Worm (Caenorhabditis elegans) whole organism, young adult: ENCODE results near the gene B0252.3.
A peak's percentile ranks its signal among the peaks of the same experiment; 100 is the strongest.

Experiments
- F22D6.2 ChIP-seq: sonication (generic microtip); optimal IDR thresholded peaks from 2 replicates; lab custom pipeline; 2016; ENCODE audit warnings: mild to moderate bottlenecking, missing genetic modification characterization, missing compliant biosample characterization
- F23B12.7 ChIP-seq: sonication (generic microtip); optimal IDR thresholded peaks from 2 replicates; lab custom pipeline; 2017; ENCODE audit warnings: missing genetic modification characterization, mild to moderate bottlenecking, missing compliant biosample characterization, antibody characterized with exemption, moderate library complexity; ENCODE audit not compliant: insufficient read depth
- F37B4.10 ChIP-seq: fragments of 200-800 bp; sonication (Bioruptor generic); IDR thresholded peaks from 2 replicates; pipeline ENCODE4 v1.3.6; 2022; ENCODE audit warnings: missing genetic modification characterization, missing compliant biosample characterization
- F39B2.1 ChIP-seq: fragments of 200-800 bp; sonication (Bioruptor generic); IDR thresholded peaks from 2 replicates; pipeline ENCODE4 v1.3.6; 2022; ENCODE audit warnings: missing genetic modification reagents, missing genetic modification characterization, missing compliant biosample characterization
- F49E8.2 ChIP-seq: sonication (generic microtip); optimal IDR thresholded peaks from 3 replicates; lab custom pipeline; 2017; ENCODE audit warnings: missing genetic modification characterization, mild to moderate bottlenecking, missing compliant biosample characterization, antibody characterized with exemption, moderate library complexity; ENCODE audit not compliant: insufficient read depth
- F52B5.7 ChIP-seq: sonication (generic microtip); optimal IDR thresholded peaks from 2 replicates; lab custom pipeline; 2016; ENCODE audit warnings: mild to moderate bottlenecking, missing genetic modification characterization, missing compliant biosample characterization
- K12H6.12 ChIP-seq: fragments of 200-800 bp; sonication (Bioruptor generic); optimal IDR thresholded peaks from 2 replicates; lab custom pipeline; 2018; ENCODE audit warnings: mild to moderate bottlenecking, missing genetic modification characterization, missing compliant biosample characterization
- Y53G8AR.9 ChIP-seq: fragments of 200-800 bp; sonication (Bioruptor generic); conservative IDR thresholded peaks from 2 replicates; pipeline ENCODE4 v1.3.6; 2022; ENCODE audit warnings: missing genetic modification reagents, missing genetic modification characterization, missing compliant biosample characterization
- Y56A3A.18 ChIP-seq: fragments of 200-800 bp; sonication (Bioruptor generic); IDR thresholded peaks from 2 replicates; pipeline ENCODE4 v1.3.6; 2022; ENCODE audit warnings: missing genetic modification reagents, missing genetic modification characterization, missing compliant biosample characterization
- ama-1 ChIP-seq, 3 experiments: fragments of 150-350 bp in 1 of 3; sonication (generic microtip) in 2 of 3; optimal IDR thresholded peaks; 2 replicates each; lab custom pipeline; 2014 to 2018; ENCODE audit warnings: missing biosample characterization in 2 of 3, missing genetic modification characterization in 2 of 3, missing genetic modification reagents in 2 of 3
- athp-1 ChIP-seq: sonication (generic microtip); optimal IDR thresholded peaks from 2 replicates; lab custom pipeline; 2017; ENCODE audit warnings: mild to moderate bottlenecking, missing genetic modification characterization, missing compliant biosample characterization
- bed-2 ChIP-seq: fragments of 200-800 bp; sonication (Bioruptor generic); IDR thresholded peaks from 2 replicates; pipeline ENCODE4 v1.3.6; 2022; ENCODE audit warnings: missing genetic modification reagents, missing genetic modification characterization, missing compliant biosample characterization
- cebp-1 ChIP-seq, 2 experiments: fragments of 200-800 bp in 1 of 2; sonication (Bioruptor generic) in 1 of 2; sonication (generic microtip) in 1 of 2; IDR thresholded peaks in 1 of 2; optimal IDR thresholded peaks in 1 of 2; 2 replicates each; pipeline versions ENCODE4 v1.3.6 to Lab custom; 2017 to 2022; ENCODE audit warnings: missing compliant biosample characterization in 2 of 2, missing genetic modification characterization in 2 of 2, mild to moderate bottlenecking in 1 of 2, missing genetic modification reagents in 1 of 2, moderate library complexity in 1 of 2
- chd-7 ChIP-seq: sonication (generic microtip); optimal IDR thresholded peaks from 2 replicates; lab custom pipeline; 2016; ENCODE audit warnings: mild to moderate bottlenecking, missing genetic modification characterization, moderate library complexity, missing compliant biosample characterization
- dox-1 ChIP-seq: fragments of 200-800 bp; sonication (Bioruptor generic); IDR thresholded peaks from 2 replicates; pipeline ENCODE4 v1.3.6; 2022; ENCODE audit warnings: missing genetic modification reagents, missing genetic modification characterization, missing compliant biosample characterization
- egl-44 ChIP-seq: fragments of 200-800 bp; sonication (Bioruptor generic); IDR thresholded peaks from 2 replicates; pipeline ENCODE4 v1.3.6; 2022; ENCODE audit warnings: missing genetic modification reagents, missing genetic modification characterization, missing compliant biosample characterization
- egrh-3 ChIP-seq: fragments of 200-800 bp; sonication (Bioruptor generic); IDR thresholded peaks from 2 replicates; pipeline ENCODE4 v1.3.6; 2022; ENCODE audit warnings: missing genetic modification reagents, missing genetic modification characterization, missing compliant biosample characterization
- ekl-4 ChIP-seq: fragments of 200-800 bp; sonication (Bioruptor generic); IDR thresholded peaks from 2 replicates; pipeline ENCODE4 v1.3.6; 2022; ENCODE audit warnings: missing genetic modification reagents, missing genetic modification characterization, missing compliant biosample characterization
- ets-4 ChIP-seq: fragments of 200-800 bp; sonication (Bioruptor generic); optimal IDR thresholded peaks from 2 replicates; lab custom pipeline; 2018; ENCODE audit warnings: mild to moderate bottlenecking, missing genetic modification characterization, missing compliant biosample characterization
- fkh-3 ChIP-seq: sonication (generic microtip); optimal IDR thresholded peaks from 2 replicates; lab custom pipeline; 2016; ENCODE audit warnings: mild to moderate bottlenecking, missing genetic modification characterization, missing compliant biosample characterization
- him-1 ChIP-seq: sonication (generic microtip); optimal IDR thresholded peaks from 2 replicates; lab custom pipeline; 2016; ENCODE audit warnings: missing genotype, missing genetic modification reagents, missing genetic modification characterization, missing compliant biosample characterization
- hmg-1.2 ChIP-seq: fragments of 200-800 bp; sonication (Bioruptor generic); IDR thresholded peaks from 2 replicates; pipeline ENCODE4 v1.3.6; 2022; ENCODE audit warnings: missing genetic modification reagents, missing genetic modification characterization, missing compliant biosample characterization
- hmg-20 ChIP-seq: fragments of 200-800 bp; sonication (Bioruptor generic); IDR thresholded peaks from 2 replicates; pipeline ENCODE4 v1.3.6; 2022; ENCODE audit warnings: missing genetic modification reagents, missing genetic modification characterization, missing compliant biosample characterization
- hrde-1 ChIP-seq: sonication (generic microtip); optimal IDR thresholded peaks from 2 replicates; lab custom pipeline; 2016; ENCODE audit warnings: missing genetic modification characterization, mild to moderate bottlenecking, missing compliant biosample characterization, moderate library complexity, missing genotype, missing genetic modification reagents, borderline replicate concordance
- let-526 ChIP-seq: fragments of 200-800 bp; sonication (Bioruptor generic); IDR thresholded peaks from 2 replicates; pipeline ENCODE4 v1.3.6; 2022; ENCODE audit warnings: missing genetic modification reagents, missing genetic modification characterization, missing compliant biosample characterization
- lin-26 ChIP-seq: fragments of 200-800 bp; sonication (Bioruptor generic); IDR thresholded peaks from 2 replicates; pipeline ENCODE4 v1.3.6; 2022; ENCODE audit warnings: missing genetic modification reagents, missing genetic modification characterization, missing compliant biosample characterization
- lin-35 ChIP-seq, 3 experiments: fragments of 150-350 bp in 2 of 3; sonication (generic microtip) in 1 of 3; optimal IDR thresholded peaks; 2 replicates each; lab custom pipeline; 2014 to 2018; ENCODE audit warnings: missing biosample characterization in 3 of 3, missing genetic modification characterization in 3 of 3, missing genetic modification reagents in 3 of 3
- lin-54 ChIP-seq: fragments of 200-800 bp; sonication (Bioruptor generic); optimal IDR thresholded peaks from 2 replicates; lab custom pipeline; 2018; ENCODE audit warnings: mild to moderate bottlenecking, missing genetic modification characterization, missing compliant biosample characterization
- madf-10 ChIP-seq: sonication (generic microtip); optimal IDR thresholded peaks from 2 replicates; lab custom pipeline; 2016; ENCODE audit warnings: mild to moderate bottlenecking, missing genetic modification characterization, missing compliant biosample characterization
- madf-6 ChIP-seq: fragments of 200-800 bp; sonication (Bioruptor generic); IDR thresholded peaks from 2 replicates; pipeline ENCODE4 v1.3.6; 2022; ENCODE audit warnings: missing genetic modification reagents, missing genetic modification characterization, missing compliant biosample characterization
- mcd-1 ChIP-seq: fragments of 200-800 bp; sonication (Bioruptor generic); IDR thresholded peaks from 2 replicates; pipeline ENCODE4 v1.3.6; 2022; ENCODE audit warnings: missing genetic modification reagents, missing genetic modification characterization, missing compliant biosample characterization
- mxl-1 ChIP-seq: sonication (generic microtip); optimal IDR thresholded peaks from 2 replicates; lab custom pipeline; 2016; ENCODE audit warnings: missing genetic modification characterization, missing compliant biosample characterization
- nhr-80 ChIP-seq: sonication (generic microtip); optimal IDR thresholded peaks from 2 replicates; lab custom pipeline; 2016; ENCODE audit warnings: missing genetic modification characterization, missing compliant biosample characterization
- nhr-90 ChIP-seq: sonication (generic microtip); optimal IDR thresholded peaks from 2 replicates; lab custom pipeline; 2016; ENCODE audit warnings: missing genotype, mild to moderate bottlenecking, missing genetic modification characterization, missing compliant biosample characterization
- repo-1 ChIP-seq: sonication (generic microtip); optimal IDR thresholded peaks from 2 replicates; lab custom pipeline; 2017; ENCODE audit warnings: mild to moderate bottlenecking, missing genetic modification characterization, missing compliant biosample characterization
- sea-2 ChIP-seq: fragments of 200-800 bp; sonication (Bioruptor generic); IDR thresholded peaks from 2 replicates; pipeline ENCODE4 v1.3.6; 2022; ENCODE audit warnings: missing genetic modification characterization, missing compliant biosample characterization
- snpc-4 ChIP-seq, 5 experiments: fragments of 150-350 bp in 1 of 5; sonication (generic microtip) in 4 of 5; optimal IDR thresholded peaks; 2 replicates each; lab custom pipeline; 2014 to 2018; ENCODE audit warnings: missing genetic modification characterization in 5 of 5, missing biosample characterization in 3 of 5, antibody characterized with exemption in 2 of 5, mild to moderate bottlenecking in 2 of 5, missing compliant biosample characterization in 2 of 5, missing genotype in 2 of 5, moderate library complexity in 2 of 5, missing genetic modification reagents in 1 of 5
- somi-1 ChIP-seq: fragments of 200-800 bp; sonication (Bioruptor generic); optimal IDR thresholded peaks from 2 replicates; lab custom pipeline; 2018; ENCODE audit warnings: mild to moderate bottlenecking, missing genetic modification characterization, missing compliant biosample characterization
- tlf-1 ChIP-seq: fragments of 200-800 bp; sonication (Bioruptor generic); optimal IDR thresholded peaks from 2 replicates; lab custom pipeline; 2018; ENCODE audit warnings: mild to moderate bottlenecking, missing genetic modification characterization, missing compliant biosample characterization
- unc-130 ChIP-seq: sonication (generic microtip); optimal IDR thresholded peaks from 2 replicates; lab custom pipeline; 2016; ENCODE audit warnings: missing genetic modification reagents, missing genetic modification characterization, missing compliant biosample characterization
- zfh-2 ChIP-seq: fragments of 200-800 bp; sonication (Bioruptor generic); conservative IDR thresholded peaks from 2 replicates; pipeline ENCODE4 v1.3.6; 2022; ENCODE audit warnings: missing genetic modification reagents, missing genetic modification characterization, missing compliant biosample characterization
- ztf-18 ChIP-seq: sonication (generic microtip); optimal IDR thresholded peaks from 2 replicates; lab custom pipeline; 2016; ENCODE audit warnings: missing genotype, mild to moderate bottlenecking, missing genetic modification characterization, missing compliant biosample characterization
- ztf-22 ChIP-seq: fragments of 200-800 bp; sonication (Bioruptor generic); optimal IDR thresholded peaks from 2 replicates; lab custom pipeline; 2018; ENCODE audit warnings: mild to moderate bottlenecking, missing genetic modification characterization, moderate library complexity, missing compliant biosample characterization
- ztf-25 ChIP-seq: fragments of 200-800 bp; sonication (Bioruptor generic); IDR thresholded peaks from 2 replicates; pipeline ENCODE4 v1.3.6; 2022; ENCODE audit warnings: missing genetic modification reagents, missing genetic modification characterization, missing compliant biosample characterization
- ztf-26 ChIP-seq: sonication (generic microtip); optimal IDR thresholded peaks from 2 replicates; lab custom pipeline; 2017; ENCODE audit warnings: missing genetic modification characterization, missing compliant biosample characterization
- ztf-3 ChIP-seq: fragments of 200-800 bp; sonication (Bioruptor generic); optimal IDR thresholded peaks from 2 replicates; lab custom pipeline; 2018; ENCODE audit warnings: mild to moderate bottlenecking, missing genetic modification characterization, missing compliant biosample characterization
- ztf-6 ChIP-seq: fragments of 200-800 bp; sonication (Bioruptor generic); IDR thresholded peaks from 2 replicates; pipeline ENCODE4 v1.3.6; 2022; ENCODE audit warnings: missing genetic modification reagents, missing genetic modification characterization, missing compliant biosample characterization

The B0252.3 gene

DNA sequence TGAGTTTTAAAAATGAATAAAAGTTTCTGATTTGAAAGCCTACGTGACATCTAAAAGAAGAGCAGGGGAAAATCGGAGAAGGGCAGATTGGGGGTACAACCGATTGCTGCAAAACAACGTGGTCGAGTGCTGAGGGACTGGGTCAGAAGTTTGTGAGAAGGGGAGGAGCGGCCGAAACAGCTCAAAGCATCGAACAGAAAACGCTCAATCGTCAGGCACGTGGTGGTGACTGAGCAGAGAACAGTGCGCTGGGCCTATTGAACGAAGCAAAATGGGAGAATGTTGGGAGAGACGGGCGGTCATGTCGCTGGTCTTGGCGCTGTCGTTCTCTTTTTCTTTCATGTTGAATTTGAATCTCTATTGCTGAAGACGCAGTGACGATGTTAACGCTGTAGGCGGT lies 16.4 kb downstream of the B0252.3 start:
- TF ChIP-seq mxl-1 (tag; lab: Kevin White, UChicago) (peak; percentile 1), cebp-1 (GFP tag; IDR thresholded peaks at IDR 0.05; lab: Robert Waterston, UW) (no peak), cebp-1 (tag; optimal IDR thresholded peaks at IDR 0.05; lab: Kevin White, UChicago) (peak; percentile 75), him-1 (tag; lab: Kevin White, UChicago) (no peak), ztf-26 (peak; percentile 49), ekl-4 (GFP tag; lab: Robert Waterston, UW) (no peak), hmg-20 (GFP tag; lab: Robert Waterston, UW) (0 out of 2 replicates have a peak, but pooled peaks have one; percentile 15), dox-1 (peak; percentile 43; the same call in 1 of the 2 replicates), ama-1 (optimal IDR thresholded peaks at IDR 0.05; lab: Kevin White, UChicago) (peak; percentile 66), ama-1 (GFP tag; optimal IDR thresholded peaks at IDR 0.05; lab: Kevin White, UChicago) (no peak), F23B12.7 (tag; lab: Kevin White, UChicago) (no peak), zfh-2 (GFP tag; lab: Robert Waterston, UW) (peak; percentile 91), nhr-80 (tag; lab: Kevin White, UChicago) (peak; percentile 44), bed-2 (GFP tag; lab: Robert Waterston, UW) (no peak), hrde-1 (tag; lab: Kevin White, UChicago) (peak; percentile 6), let-526 (GFP tag; lab: Robert Waterston, UW) (0 out of 2 replicates have a peak, but pooled peaks have one; percentile 42), F37B4.10 (GFP tag; lab: Robert Waterston, UW) (0 out of 2 replicates have a peak, but pooled peaks have one; percentile 78), ztf-22 (GFP tag; lab: Kevin White, UChicago) (no peak), madf-6 (GFP tag; lab: Robert Waterston, UW) (0 out of 2 replicates have a peak, but pooled peaks have one; percentile 39), lin-26 (peak; percentile 71), K12H6.12 (tag; lab: Kevin White, UChicago) (peak; percentile 84), snpc-4 (GFP tag; optimal IDR thresholded peaks at IDR 0.05; lab: Kevin White, UChicago) (no peak), snpc-4 (tag; optimal IDR thresholded peaks at IDR 0.05; lab: Kevin White, UChicago) (peak in 2 of 4 experiments; percentile 9 to 25), chd-7 (tag; lab: Kevin White, UChicago) (peak; percentile 68), ztf-25 (GFP tag; lab: Robert Waterston, UW) (no peak), ets-4 (GFP tag; lab: Kevin White, UChicago) (no peak), mcd-1 (GFP tag; lab: Robert Waterston, UW) (peak; percentile 35; the same call in 1 of the 2 replicates), sea-2 (GFP tag; lab: Robert Waterston, UW) (no peak), hmg-1.2 (peak; percentile 42), lin-54 (GFP tag; lab: Kevin White, UChicago) (peak; percentile 35), F22D6.2 (tag; lab: Kevin White, UChicago) (peak; percentile 9), egl-44 (peak; percentile 80), fkh-3 (tag; lab: Kevin White, UChicago) (no peak), athp-1 (tag; lab: Kevin White, UChicago) (peak; percentile 13), F39B2.1 (GFP tag; lab: Robert Waterston, UW) (no peak), nhr-90 (tag; lab: Kevin White, UChicago) (peak; percentile 63), Y53G8AR.9 (peak; percentile 63; the same call in 1 of the 2 replicates), ztf-3 (GFP tag; lab: Kevin White, UChicago) (peak; percentile 52), repo-1 (peak; percentile 5), egrh-3 (peak; percentile 60), tlf-1 (GFP tag; lab: Kevin White, UChicago) (peak; percentile 46), lin-35 (GFP tag; optimal IDR thresholded peaks at IDR 0.05; lab: Kevin White, UChicago) (peak in 1 of 3 experiments; percentile 49), ztf-18 (tag; lab: Kevin White, UChicago) (peak; percentile 9), F52B5.7 (tag; lab: Kevin White, UChicago) (no peak), unc-130 (GFP tag; lab: Kevin White, UChicago) (no peak), madf-10 (tag; lab: Kevin White, UChicago) (peak; percentile 39), somi-1 (GFP tag; lab: Kevin White, UChicago) (peak; percentile 30), Y56A3A.18 (peak; percentile 67; the same call in 1 of the 2 replicates), F49E8.2 (tag; lab: Kevin White, UChicago) (no peak), ztf-6 (no peak)
